Worm (Caenorhabditis elegans): ENCODE results near the gene alr-1.

alr-1 gene

ce11 chrX:11095480-11095879 is 29.9 kb downstream of the alr-1 start (continued):
- TF ChIP-seq madf-9 (GFP tag; conservative IDR thresholded peaks at IDR 0.05): peak; percentile 88
- no peak for TF ChIP-seq nhr-76 (tag; optimal IDR thresholded peaks at IDR 0.05)
- no peak for TF ChIP-seq mdt-29 (GFP tag; IDR thresholded peaks at IDR 0.05)
- no peak for TF ChIP-seq unc-39 (tag; optimal IDR thresholded peaks at IDR 0.05)
- peak; percentile 44 to 95; a peak in 3 of 4 replicates for TF ChIP-seq madf-5 (GFP tag; IDR thresholded peaks at IDR 0.05)
- TF ChIP-seq php-3 (GFP tag; IDR thresholded peaks at IDR 0.05): peak; percentile 83
- TF ChIP-seq tra-1 (GFP tag; IDR thresholded peaks at IDR 0.05): peak; percentile 91
- no peak for TF ChIP-seq lin-39 (tag; optimal IDR thresholded peaks at IDR 0.05)
- no peak for TF ChIP-seq nhr-237 (tag; optimal IDR thresholded peaks at IDR 0.05)
- peak; percentile 92 for TF ChIP-seq nhr-102 (tag; optimal IDR thresholded peaks at IDR 0.05)
- no peak for TF ChIP-seq cey-2 (tag; optimal IDR thresholded peaks at IDR 0.05; ENCODE audit: borderline replicate concordance, insufficient read depth)
- TF ChIP-seq spr-1 (tag; optimal IDR thresholded peaks at IDR 0.05): peak; percentile 88
- TF ChIP-seq ces-1 (GFP tag; optimal IDR thresholded peaks at IDR 0.05): peak; percentile 41
- no peak for TF ChIP-seq mxl-2 (GFP tag; conservative IDR thresholded peaks at IDR 0.05)
- peak; percentile 37 for TF ChIP-seq nhr-111 (GFP tag; optimal IDR thresholded peaks at IDR 0.05)
- peak; percentile 85 for TF ChIP-seq ZK337.2 (GFP tag; IDR thresholded peaks at IDR 0.05)
- peak; percentile 92 for TF ChIP-seq mep-1 (tag; optimal IDR thresholded peaks at IDR 0.05)
- TF ChIP-seq ceh-62 (tag; optimal IDR thresholded peaks at IDR 0.05): no peak
- TF ChIP-seq pqm-1 (tag; optimal IDR thresholded peaks at IDR 0.05): no peak
- peak; percentile 92 for TF ChIP-seq snpc-1.2 (GFP tag; IDR thresholded peaks at IDR 0.05)
- no peak for TF ChIP-seq snpc-4 (tag; optimal IDR thresholded peaks at IDR 0.05)
- no peak for TF ChIP-seq lin-15B (tag; optimal IDR thresholded peaks at IDR 0.05)
- no peak for TF ChIP-seq fos-1 (tag; optimal IDR thresholded peaks at IDR 0.05)
- no peak for TF ChIP-seq ceh-82 (tag; optimal IDR thresholded peaks at IDR 0.05)
- no peak; the same call in 1 of the 2 replicates for TF ChIP-seq vab-7 (GFP tag; IDR thresholded peaks at IDR 0.05)
- TF ChIP-seq F10B5.3 (tag; optimal IDR thresholded peaks at IDR 0.05): peak; percentile 78
- TF ChIP-seq aly-2 (tag; optimal IDR thresholded peaks at IDR 0.05): no peak
- no peak for TF ChIP-seq R02D3.7 (tag; optimal IDR thresholded peaks at IDR 0.05)
- TF ChIP-seq ctbp-1 (GFP tag; IDR thresholded peaks at IDR 0.05): peak; percentile 94
- peak; percentile 79 for TF ChIP-seq dve-1 (tag; optimal IDR thresholded peaks at IDR 0.05; ENCODE audit: insufficient read depth)
- TF ChIP-seq ceh-32 (tag; optimal IDR thresholded peaks at IDR 0.05; ENCODE audit: poor library complexity): peak; percentile 54
- peak; percentile 73; the same call in 1 of the 2 replicates for TF ChIP-seq zfp-3 (GFP tag; conservative IDR thresholded peaks at IDR 0.05)
- peak; percentile 93 for TF ChIP-seq rbr-2 (tag; optimal IDR thresholded peaks at IDR 0.05)
- peak; percentile 59 for TF ChIP-seq T20F7.1 (GFP tag; optimal IDR thresholded peaks at IDR 0.05)
- peak; percentile 27 for TF ChIP-seq nhr-77 (tag; optimal IDR thresholded peaks at IDR 0.05)
- peak; percentile 89 for TF ChIP-seq ceh-20 (GFP tag; IDR thresholded peaks at IDR 0.05)
- TF ChIP-seq saeg-2 (GFP tag; IDR thresholded peaks at IDR 0.05): 0 out of 2 replicates have a peak, but pooled peaks have one; percentile 73
- TF ChIP-seq zip-11 (GFP tag; IDR thresholded peaks at IDR 0.05): no peak
- TF ChIP-seq sdz-12 (GFP tag; optimal IDR thresholded peaks at IDR 0.05): peak; percentile 59
- TF ChIP-seq mdl-1 (tag; optimal IDR thresholded peaks at IDR 0.05): peak in 1 of 2 experiments; percentile 82
- peak; percentile 55 for TF ChIP-seq nhr-11 (tag; optimal IDR thresholded peaks at IDR 0.05)
- peak; percentile 92 for TF ChIP-seq dmd-8 (GFP tag; IDR thresholded peaks at IDR 0.05)
- peak; percentile 87 for TF ChIP-seq lim-7 (GFP tag; IDR thresholded peaks at IDR 0.05)
- TF ChIP-seq mxl-3 (GFP tag; optimal IDR thresholded peaks at IDR 0.05): peak; percentile 71
- peak; percentile 75 for TF ChIP-seq zip-2 (tag; optimal IDR thresholded peaks at IDR 0.05)
- no peak for TF ChIP-seq Y75B8A.6 (GFP tag; IDR thresholded peaks at IDR 0.05)
- TF ChIP-seq dpl-1 (GFP tag; optimal IDR thresholded peaks at IDR 0.05): peak; percentile 50
- peak; percentile 79 for TF ChIP-seq arid-1 (GFP tag; conservative IDR thresholded peaks at IDR 0.05)
- TF ChIP-seq hmg-1.1 (GFP tag; IDR thresholded peaks at IDR 0.05): peak; percentile 97
- TF ChIP-seq ztf-7 (tag; optimal IDR thresholded peaks at IDR 0.05): peak; percentile 86
- TF ChIP-seq nhr-42 (GFP tag; IDR thresholded peaks at IDR 0.05): peak; percentile 89
- TF ChIP-seq ceh-44 (GFP tag; IDR thresholded peaks at IDR 0.05): peak; percentile 75; the same call in 1 of the 2 replicates
